Fruit fly (Drosophila melanogaster) whole organism, embryonic: ENCODE data around the gene CG33110.
A peak's percentile ranks its signal among the peaks of the same experiment; 100 is the strongest.

Source experiments
- ATbp ChIP-seq: fragments of 200-800 bp; sonication (Bioruptor generic); optimal IDR thresholded peaks from 2 replicates; lab custom pipeline; 2017; ENCODE audit warnings: missing biosample characterization, mild to moderate bottlenecking, missing genetic modification characterization, missing genetic modification reagents
- Ada2b ChIP-seq: fragments of 200-800 bp; sonication (Bioruptor generic); IDR thresholded peaks from 2 replicates; pipeline ENCODE4 v1.3.6; 2022; ENCODE audit warnings: missing biosample characterization, missing genetic modification characterization
- Adf1 ChIP-seq: fragments of 200-800 bp; sonication (Bioruptor generic); IDR thresholded peaks from 2 replicates; pipeline ENCODE4 v1.3.6; 2022; ENCODE audit warnings: missing biosample characterization, missing genetic modification characterization
- Blimp-1 ChIP-seq: fragments of 200-800 bp; sonication (Bioruptor generic); optimal IDR thresholded peaks from 3 replicates; lab custom pipeline; 2018; ENCODE audit warnings: missing biosample characterization, missing genetic modification characterization, mild to moderate bottlenecking, moderate library complexity, missing genetic modification reagents
- C15 ChIP-seq: fragments of 200-800 bp; sonication (Bioruptor generic); IDR thresholded peaks from 3 replicates; pipeline ENCODE4 v1.3.6; 2022; ENCODE audit warnings: missing biosample characterization, missing genetic modification characterization
- CG10267 ChIP-seq: fragments of 200-800 bp; sonication (Bioruptor generic); optimal IDR thresholded peaks from 2 replicates; lab custom pipeline; 2018; ENCODE audit warnings: missing biosample characterization, mild to moderate bottlenecking, missing genetic modification characterization, moderate library complexity
- CG12071 ChIP-seq: fragments of 200-800 bp; sonication (Bioruptor generic); optimal IDR thresholded peaks from 3 replicates; lab custom pipeline; 2018; ENCODE audit warnings: missing biosample characterization, mild to moderate bottlenecking, missing genetic modification characterization
- CG12155 ChIP-seq: fragments of 200-800 bp; sonication (Bioruptor generic); optimal IDR thresholded peaks from 3 replicates; lab custom pipeline; 2016; ENCODE audit warnings: missing biosample characterization, missing genetic modification characterization
- CG12391 ChIP-seq: fragments of 200-800 bp; sonication (Bioruptor generic); optimal IDR thresholded peaks from 3 replicates; lab custom pipeline; 2018; ENCODE audit warnings: missing biosample characterization, mild to moderate bottlenecking, missing genetic modification characterization, moderate library complexity
- CG12659 ChIP-seq: fragments of 200-800 bp; sonication (Bioruptor generic); optimal IDR thresholded peaks from 3 replicates; lab custom pipeline; 2017; ENCODE audit warnings: mild to moderate bottlenecking, missing biosample characterization, missing genetic modification reagents, missing genetic modification characterization
- CG13424 ChIP-seq: fragments of 200-800 bp; sonication (Bioruptor generic); optimal IDR thresholded peaks from 2 replicates; lab custom pipeline; 2019; ENCODE audit warnings: missing biosample characterization, mild to moderate bottlenecking, missing genetic modification characterization, moderate library complexity
- CG17361 ChIP-seq: fragments of 200-800 bp; sonication (Bioruptor generic); IDR thresholded peaks from 3 replicates; pipeline ENCODE4 v1.3.6; 2022; ENCODE audit warnings: missing biosample characterization, missing genetic modification characterization
- CG2116 ChIP-seq: fragments of 200-800 bp; sonication (Bioruptor generic); optimal IDR thresholded peaks from 3 replicates; lab custom pipeline; 2018; ENCODE audit warnings: missing biosample characterization, mild to moderate bottlenecking, missing genetic modification characterization
- CG2712 ChIP-seq: fragments of 200-800 bp; optimal IDR thresholded peaks from 3 replicates; lab custom pipeline; 2019; ENCODE audit warnings: missing biosample characterization, mild to moderate bottlenecking, missing genetic modification characterization, moderate library complexity
- CG30403 ChIP-seq: fragments of 200-800 bp; sonication (Bioruptor generic); optimal IDR thresholded peaks from 3 replicates; lab custom pipeline; 2016; ENCODE audit warnings: missing biosample characterization, missing genetic modification characterization
- CG32532 ChIP-seq: fragments of 200-800 bp; sonication (Bioruptor generic); IDR thresholded peaks from 2 replicates; pipeline ENCODE4 v1.3.6; 2022; ENCODE audit warnings: missing biosample characterization, missing genetic modification characterization
- CG34422 ChIP-seq: fragments of 200-800 bp; sonication (Bioruptor generic); IDR thresholded peaks from 3 replicates; pipeline ENCODE4 v1.3.6; 2022; ENCODE audit warnings: missing biosample characterization, missing genetic modification characterization
- CG3838 ChIP-seq: fragments of 200-800 bp; sonication (Bioruptor generic); optimal IDR thresholded peaks from 3 replicates; lab custom pipeline; 2016; ENCODE audit warnings: missing biosample characterization, missing genetic modification characterization
- CG4820 ChIP-seq: fragments of 200-800 bp; sonication (Bioruptor generic); optimal IDR thresholded peaks from 3 replicates; lab custom pipeline; 2016; ENCODE audit warnings: missing biosample characterization, missing genetic modification characterization
- CG5180 ChIP-seq: fragments of 200-800 bp; sonication (Bioruptor generic); optimal IDR thresholded peaks from 3 replicates; lab custom pipeline; 2017; ENCODE audit warnings: missing biosample characterization, missing genetic modification characterization, mild to moderate bottlenecking, moderate library complexity, missing genetic modification reagents
- CG7839 ChIP-seq: fragments of 200-800 bp; sonication (Bioruptor generic); optimal IDR thresholded peaks from 3 replicates; lab custom pipeline; 2018; ENCODE audit warnings: missing biosample characterization, mild to moderate bottlenecking, missing genetic modification characterization, moderate library complexity
- CG8765 ChIP-seq: fragments of 200-800 bp; sonication (Bioruptor generic); IDR thresholded peaks from 2 replicates; pipeline ENCODE4 v1.3.6; 2022; ENCODE audit warnings: missing biosample characterization, missing genetic modification characterization
- CG9437 ChIP-seq: fragments of 200-800 bp; sonication (Bioruptor generic); optimal IDR thresholded peaks from 2 replicates; lab custom pipeline; 2018; ENCODE audit warnings: missing biosample characterization, mild to moderate bottlenecking, missing genetic modification characterization
- CG9876 ChIP-seq: fragments of 200-800 bp; sonication (Bioruptor generic); optimal IDR thresholded peaks from 2 replicates; lab custom pipeline; 2016; ENCODE audit warnings: missing biosample characterization, missing genetic modification characterization
- Dek ChIP-seq: fragments of 200-800 bp; sonication (Bioruptor generic); optimal IDR thresholded peaks from 3 replicates; lab custom pipeline; 2019; ENCODE audit warnings: missing biosample characterization, mild to moderate bottlenecking, missing genetic modification characterization, moderate library complexity
- Meics ChIP-seq: fragments of 200-800 bp; sonication (Bioruptor generic); optimal IDR thresholded peaks from 2 replicates; lab custom pipeline; 2017; ENCODE audit warnings: missing biosample characterization, mild to moderate bottlenecking, missing genetic modification characterization
- Nf-YA ChIP-seq: fragments of 200-800 bp; sonication (Bioruptor generic); IDR thresholded peaks from 2 replicates; pipeline ENCODE4 v1.3.6; 2022; ENCODE audit warnings: missing biosample characterization, missing genetic modification characterization
- NfI ChIP-seq: fragments of 200-800 bp; sonication (Bioruptor generic); optimal IDR thresholded peaks from 3 replicates; lab custom pipeline; 2018; ENCODE audit warnings: missing biosample characterization, mild to moderate bottlenecking, missing genetic modification characterization, moderate library complexity
- PHDP ChIP-seq: fragments of 200-800 bp; sonication (Bioruptor generic); optimal IDR thresholded peaks from 3 replicates; lab custom pipeline; 2018; ENCODE audit warnings: missing biosample characterization, mild to moderate bottlenecking, missing genetic modification characterization, moderate library complexity
- Rfx ChIP-seq: fragments of 200-800 bp; sonication (Bioruptor generic); IDR thresholded peaks from 2 replicates; pipeline ENCODE4 v1.3.6; 2022; ENCODE audit warnings: missing biosample characterization, missing genetic modification characterization
- Rx ChIP-seq: fragments of 200-800 bp; sonication (Bioruptor generic); IDR thresholded peaks from 2 replicates; pipeline ENCODE4 v1.3.6; 2022; ENCODE audit warnings: missing biosample characterization, missing genetic modification characterization
- Side ChIP-seq: fragments of 200-800 bp; sonication (Bioruptor generic); optimal IDR thresholded peaks from 2 replicates; lab custom pipeline; 2016; ENCODE audit warnings: missing biosample characterization, missing genetic modification characterization
- Ssrp ChIP-seq: fragments of 200-800 bp; sonication (Bioruptor generic); optimal IDR thresholded peaks from 2 replicates; lab custom pipeline; 2018; ENCODE audit warnings: missing biosample characterization, mild to moderate bottlenecking, missing genetic modification characterization, moderate library complexity
- Tbp ChIP-seq: fragments of >200 bp; optimal IDR thresholded peaks from 2 replicates; lab custom pipeline; 2018; ENCODE audit warnings: missing biosample characterization, missing genetic modification characterization
- az2 ChIP-seq: fragments of 200-800 bp; sonication (Bioruptor generic); optimal IDR thresholded peaks from 3 replicates; lab custom pipeline; 2016; ENCODE audit warnings: missing biosample characterization, missing genetic modification characterization
- bowl ChIP-seq: fragments of 200-800 bp; sonication (Bioruptor generic); IDR thresholded peaks from 2 replicates; pipeline ENCODE4 v1.3.6; 2022; ENCODE audit warnings: missing biosample characterization, missing genetic modification characterization
- esg ChIP-seq: fragments of 200-800 bp; sonication (Bioruptor generic); conservative IDR thresholded peaks from 2 replicates; pipeline ENCODE4 v1.3.6; 2022; ENCODE audit warnings: missing biosample characterization, missing genetic modification characterization
- fd102C ChIP-seq: fragments of 200-800 bp; sonication (Bioruptor generic); optimal IDR thresholded peaks from 2 replicates; lab custom pipeline; 2018; ENCODE audit warnings: missing biosample characterization, mild to moderate bottlenecking, missing genetic modification characterization, moderate library complexity
- fd96Cb ChIP-seq: fragments of 200-800 bp; sonication (Bioruptor generic); optimal IDR thresholded peaks from 2 replicates; lab custom pipeline; 2018; ENCODE audit warnings: missing biosample characterization, mild to moderate bottlenecking, missing genetic modification characterization, moderate library complexity
- gcm ChIP-seq: fragments of 200-800 bp; sonication (Bioruptor generic); optimal IDR thresholded peaks from 2 replicates; lab custom pipeline; 2019; ENCODE audit warnings: missing biosample characterization, mild to moderate bottlenecking, missing genetic modification characterization, moderate library complexity
- ro ChIP-seq: fragments of 200-800 bp; sonication (Bioruptor generic); IDR thresholded peaks from 2 replicates; pipeline ENCODE4 v1.3.6; 2022; ENCODE audit warnings: missing biosample characterization, missing genetic modification characterization
- sd ChIP-seq: fragments of 200-800 bp; sonication (Bioruptor generic); optimal IDR thresholded peaks from 3 replicates; lab custom pipeline; 2018; ENCODE audit warnings: missing biosample characterization, mild to moderate bottlenecking, missing genetic modification characterization, moderate library complexity
- sens ChIP-seq: fragments of 200-800 bp; sonication (Bioruptor generic); peaks from one replicate; lab custom pipeline; 2016; ENCODE audit warnings: missing biosample characterization, missing genetic modification characterization
- sens-2 ChIP-seq: fragments of 200-800 bp; sonication (Bioruptor generic); IDR thresholded peaks from 2 replicates; pipeline ENCODE4 v1.3.6; 2022; ENCODE audit warnings: missing biosample characterization, missing genetic modification characterization
- tgo ChIP-seq: fragments of 200-800 bp; sonication (Bioruptor generic); IDR thresholded peaks from 3 replicates; pipeline ENCODE4 v1.3.6; 2022; ENCODE audit warnings: missing biosample characterization, missing genetic modification characterization
- tll ChIP-seq, 2 experiments: fragments of 200-800 bp in 1 of 2; fragments of >200 bp in 1 of 2; sonication (Bioruptor generic) in 1 of 2; optimal IDR thresholded peaks; 2 replicates each; lab custom pipeline; 2017 to 2019; ENCODE audit warnings: missing biosample characterization in 2 of 2, missing genetic modification characterization in 2 of 2, mild to moderate bottlenecking in 1 of 2, moderate library complexity in 1 of 2
- ttk ChIP-seq: fragments of 200-800 bp; sonication (Bioruptor generic); IDR thresholded peaks from 2 replicates; pipeline ENCODE4 v2.1.2; 2022; ENCODE audit warnings: missing biosample characterization, missing genetic modification characterization
- unpg ChIP-seq: fragments of 200-800 bp; sonication (Bioruptor generic); optimal IDR thresholded peaks from 3 replicates; lab custom pipeline; 2018; ENCODE audit warnings: missing biosample characterization, mild to moderate bottlenecking, missing genetic modification characterization, moderate library complexity

The CG33110 gene

DNA sequence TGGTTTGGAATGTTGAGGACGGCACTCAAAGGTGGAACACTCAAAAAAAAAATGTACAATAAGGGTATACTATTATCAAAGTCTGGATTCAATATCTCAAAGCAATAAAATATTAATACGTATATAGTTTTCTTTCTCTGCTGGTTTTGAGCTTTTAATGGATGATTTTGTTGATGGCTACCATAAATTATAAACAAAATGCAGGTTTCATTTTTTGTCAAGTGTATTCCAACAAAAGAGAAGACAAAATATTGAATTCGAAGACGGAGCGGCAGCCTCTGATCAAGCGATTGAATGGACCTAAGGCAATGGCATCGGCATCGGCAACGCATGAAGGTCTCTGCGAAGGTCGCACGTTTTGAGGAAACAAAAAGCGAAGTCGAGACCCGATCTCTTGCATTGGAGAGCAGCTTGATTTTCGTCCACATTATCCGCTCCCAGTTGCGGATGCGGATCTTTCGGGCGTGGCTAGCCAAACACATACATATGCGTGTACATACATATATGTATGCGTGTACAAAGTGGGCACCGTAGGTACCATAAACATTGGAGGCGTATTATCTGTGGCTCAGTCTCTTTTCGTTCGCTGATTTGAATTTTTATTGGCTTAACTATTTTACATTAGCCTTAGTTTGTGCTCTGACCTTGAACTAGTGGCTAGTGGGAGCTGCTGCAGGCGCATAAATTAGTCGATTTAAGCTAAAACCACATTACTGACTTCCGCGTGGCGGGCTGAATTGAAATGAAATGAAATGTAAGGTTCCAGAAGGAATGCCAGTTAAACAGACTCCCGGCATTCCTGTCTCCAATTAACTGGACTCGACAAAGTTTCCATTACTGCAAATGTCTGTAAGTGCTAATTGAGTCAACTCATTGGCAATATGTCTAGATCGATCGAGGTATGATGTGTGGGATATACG, 33.2 kb upstream of the CG33110 start (continued):
- TF ChIP-seq fd96Cb (tag; lab: Kevin White, UChicago): peak; percentile 20
- no peak for TF ChIP-seq ro (GFP tag; lab: Robert Waterston, UW)
- peak; percentile 38 for TF ChIP-seq esg
- 0 out of 3 replicates have a peak, but pooled peaks have one; percentile 49 for TF ChIP-seq CG17361 (GFP tag; lab: Robert Waterston, UW)
- TF ChIP-seq CG4820 (GFP tag; lab: Kevin White, UChicago): peak; percentile 7
- no peak for TF ChIP-seq Adf1 (GFP tag; lab: Robert Waterston, UW)
- TF ChIP-seq CG7839 (tag; lab: Kevin White, UChicago): peak; percentile 67
- no peak for TF ChIP-seq bowl
- peak; percentile 72 for TF ChIP-seq unpg
- no peak for TF ChIP-seq CG9876
- TF ChIP-seq sd (tag; lab: Kevin White, UChicago): peak; percentile 86
- TF ChIP-seq CG10267 (tag; lab: Kevin White, UChicago): peak; percentile 37
- TF ChIP-seq Ssrp (tag; lab: Kevin White, UChicago): peak; percentile 23
- TF ChIP-seq Meics (GFP tag; lab: Kevin White, UChicago): peak; percentile 27
- peak; percentile 9 for TF ChIP-seq Dek
- TF ChIP-seq ATbp (GFP tag; lab: Kevin White, UChicago): peak; percentile 27
- TF ChIP-seq Nf-YA (GFP tag; lab: Robert Waterston, UW): 0 out of 2 replicates have a peak, but pooled peaks have one; percentile 20
- TF ChIP-seq Tbp: no peak
- TF ChIP-seq PHDP (tag; lab: Kevin White, UChicago): peak; percentile 57
- 0 out of 2 replicates have a peak, but pooled peaks have one; percentile 28 for TF ChIP-seq sens-2 (GFP tag; lab: Robert Waterston, UW)
- no peak for TF ChIP-seq CG34422 (GFP tag; lab: Robert Waterston, UW)
- TF ChIP-seq CG2712 (tag; lab: Kevin White, UChicago): peak; percentile 40
- TF ChIP-seq Ada2b (GFP tag; lab: Robert Waterston, UW): peak; percentile 33; the same call in 1 of the 2 replicates
- no peak for TF ChIP-seq CG8765 (GFP tag; lab: Robert Waterston, UW)
- TF ChIP-seq CG3838: no peak
- no peak for TF ChIP-seq Side
- 0 out of 2 replicates have a peak, but pooled peaks have one; percentile 5 for TF ChIP-seq Rx (GFP tag; lab: Robert Waterston, UW)
- TF ChIP-seq Rfx (GFP tag; lab: Robert Waterston, UW): peak; percentile 46; the same call in 1 of the 2 replicates
- 0 out of 2 replicates have a peak, but pooled peaks have one; percentile 26 for TF ChIP-seq ttk (GFP tag; lab: Robert Waterston, UW)
- TF ChIP-seq C15 (GFP tag; lab: Robert Waterston, UW): no peak
- TF ChIP-seq tll (GFP tag; optimal IDR thresholded peaks at IDR 0.05; lab: Kevin White, UChicago): no peak
- TF ChIP-seq CG30403 (GFP tag; lab: Kevin White, UChicago): peak; percentile 54
- TF ChIP-seq CG32532: peak; percentile 30; the same call in 1 of the 2 replicates
- TF ChIP-seq CG12155: peak; percentile 5
- TF ChIP-seq az2: peak; percentile 29
- TF ChIP-seq CG12659 (GFP tag; lab: Kevin White, UChicago): peak; percentile 34
- no peak for TF ChIP-seq fd102C (GFP tag; lab: Kevin White, UChicago)
- peak; percentile 35; the same call in 1 of the 3 replicates for TF ChIP-seq tgo
- peak; percentile 89 for TF ChIP-seq sens (GFP tag; lab: Kevin White, UChicago)
- peak; percentile 27 for TF ChIP-seq CG5180
- peak; percentile 3 for TF ChIP-seq CG2116
- peak; percentile 48 for TF ChIP-seq CG13424 (tag; lab: Kevin White, UChicago)
- peak; percentile 55 for TF ChIP-seq CG12391
- TF ChIP-seq CG12071 (GFP tag; lab: Kevin White, UChicago): peak; percentile 11
- peak; percentile 36 for TF ChIP-seq Blimp-1
- peak; percentile 37 for TF ChIP-seq NfI (GFP tag; lab: Kevin White, UChicago)
- peak; percentile 11 for TF ChIP-seq CG9437
- TF ChIP-seq gcm: peak; percentile 22
